Worm (Caenorhabditis elegans) whole organism, L4/young adult: ENCODE data around the gene fbxa-192.

ENCODE experiments used
- W03F9.2 ChIP-seq: fragments of 150-350 bp; optimal IDR thresholded peaks from 2 replicates; lab custom pipeline; 2014; ENCODE audit warnings: missing biosample characterization, missing genetic modification characterization
- dao-5 ChIP-seq: sonication (generic microtip); optimal IDR thresholded peaks from 2 replicates; lab custom pipeline; 2016; ENCODE audit warnings: missing genotype, missing genetic modification characterization, moderate library complexity, missing compliant biosample characterization
- him-1 ChIP-seq: sonication (generic microtip); optimal IDR thresholded peaks from 2 replicates; lab custom pipeline; 2016; ENCODE audit warnings: missing genotype, missing genetic modification reagents, missing genetic modification characterization, missing compliant biosample characterization

DNA sequence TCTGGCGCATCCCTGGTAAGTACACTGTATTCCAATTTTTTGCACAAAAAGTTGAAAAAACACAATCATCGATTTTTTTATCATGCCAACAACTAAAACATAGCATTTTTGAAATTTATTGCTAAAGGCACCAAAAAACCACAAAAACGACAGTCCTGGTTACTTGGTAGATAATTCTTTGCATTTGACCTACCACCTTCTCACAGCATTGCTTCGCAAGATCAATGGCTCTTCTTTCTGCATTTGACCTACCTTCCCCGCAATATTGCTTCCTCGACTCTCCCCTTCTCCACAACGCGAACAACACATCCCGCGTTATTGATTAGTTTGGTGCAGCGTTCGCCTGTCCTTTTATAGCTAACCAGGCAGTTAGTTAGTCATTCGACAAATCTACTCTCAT is 48.8 kb downstream of the fbxa-192 start, which contains the start of gene ztf-25:
- no peak for TF ChIP-seq W03F9.2 (tag; lab: Kevin White, UChicago)
- TF ChIP-seq dao-5 (tag; lab: Kevin White, UChicago) = no peak
- no peak for TF ChIP-seq him-1 (tag; lab: Kevin White, UChicago)
